Worm (Caenorhabditis elegans): ENCODE measurements around the gene msp-79.

- TF ChIP-seq rnt-1 (tag; optimal IDR thresholded peaks at IDR 0.05) (no peak), zag-1 (tag; optimal IDR thresholded peaks at IDR 0.05) (no peak), pag-3 (tag; optimal IDR thresholded peaks at IDR 0.05; ENCODE audit: borderline replicate concordance, insufficient read depth) (no peak), nhr-47 (tag; optimal IDR thresholded peaks at IDR 0.05) (no peak), ztf-11 (tag; optimal IDR thresholded peaks at IDR 0.05) (no peak), elt-3 (tag; optimal IDR thresholded peaks at IDR 0.05) (no peak), efl-3 (GFP tag; optimal IDR thresholded peaks at IDR 0.05) (no peak), skn-1 (tag; optimal IDR thresholded peaks at IDR 0.05) (no peak)
Observed at ce11 chrIV:9723185-9723584, 43.8 kb downstream of the msp-79 start.

Data from whole organism, L1 larva.